Worm (Caenorhabditis elegans): ENCODE data around the gene nhr-195.

DNA sequence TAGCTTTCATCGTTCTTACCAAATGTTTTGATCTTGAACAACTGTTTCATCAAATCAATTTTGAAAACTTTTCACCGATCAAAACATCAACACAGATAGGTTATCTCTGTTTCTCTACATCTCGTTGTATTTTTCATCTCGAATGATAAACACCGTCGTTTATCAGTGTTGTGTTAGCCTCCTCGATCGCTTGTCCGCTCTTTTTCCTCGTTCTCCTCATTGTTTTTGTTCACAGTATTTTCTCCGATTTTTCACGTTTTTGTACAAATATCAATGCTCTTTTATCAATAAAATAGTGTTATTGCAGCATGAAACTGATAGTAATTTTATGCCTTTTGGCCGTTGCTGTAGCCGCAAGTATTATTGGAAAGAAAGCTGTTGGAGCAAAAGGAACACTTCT is 49.4 kb downstream of the nhr-195 start, which contains the start of gene ttr-47:
- TF ChIP-seq nhr-76 (tag; optimal IDR thresholded peaks at IDR 0.05) (no peak), aly-2 (tag; optimal IDR thresholded peaks at IDR 0.05) (no peak)

Data from whole organism, L3 larva.